Worm (Caenorhabditis elegans) whole organism, L4 larva: ENCODE results near the gene srd-68.
A peak's percentile ranks its signal among the peaks of the same experiment; 100 is the strongest.

Source experiments
- F10B5.3 ChIP-seq: sonication (generic microtip); optimal IDR thresholded peaks from 2 replicates; lab custom pipeline; 2016; ENCODE audit warnings: mild to moderate bottlenecking, missing genetic modification characterization, missing compliant biosample characterization
- F49E8.2 ChIP-seq: sonication (generic microtip); optimal IDR thresholded peaks from 2 replicates; lab custom pipeline; 2016; ENCODE audit warnings: missing compliant biosample characterization, mild to moderate bottlenecking, missing genetic modification characterization, borderline replicate concordance
- T20F7.1 ChIP-seq: fragments of 200-800 bp; sonication (Bioruptor generic); optimal IDR thresholded peaks from 2 replicates; lab custom pipeline; 2018; ENCODE audit warnings: mild to moderate bottlenecking, missing genetic modification characterization, missing compliant biosample characterization
- T26A8.4 ChIP-seq: fragments of 200-800 bp; sonication (Bioruptor generic); IDR thresholded peaks from 2 replicates; pipeline ENCODE4 v1.3.6; 2022; ENCODE audit warnings: missing genetic modification characterization, missing compliant biosample characterization
- Y48G9A.11 ChIP-seq: fragments of 200-800 bp; sonication (Bioruptor generic); IDR thresholded peaks from 2 replicates; pipeline ENCODE4 v1.3.6; 2022; ENCODE audit warnings: missing genetic modification reagents, missing genetic modification characterization, missing compliant biosample characterization
- aha-1 ChIP-seq: fragments of 150-350 bp; peaks from one replicate; lab custom pipeline; 2014; ENCODE audit warnings: missing biosample characterization, missing genetic modification characterization
- aly-2 ChIP-seq: sonication (generic microtip); optimal IDR thresholded peaks from 2 replicates; lab custom pipeline; 2018; ENCODE audit warnings: missing biosample characterization, missing genetic modification characterization
- ceh-32 ChIP-seq: sonication (generic microtip); optimal IDR thresholded peaks from 2 replicates; lab custom pipeline; 2016; ENCODE audit warnings: mild to moderate bottlenecking, missing genetic modification characterization, missing compliant biosample characterization; ENCODE audit not compliant: poor library complexity
- ceh-82 ChIP-seq: sonication (generic microtip); optimal IDR thresholded peaks from 2 replicates; lab custom pipeline; 2017; ENCODE audit warnings: missing biosample characterization, missing genetic modification characterization
- dve-1 ChIP-seq: sonication (generic microtip); optimal IDR thresholded peaks from 2 replicates; lab custom pipeline; 2017; ENCODE audit warnings: antibody characterized with exemption, mild to moderate bottlenecking, missing genetic modification characterization, missing compliant biosample characterization; ENCODE audit not compliant: insufficient read depth
- fos-1 ChIP-seq: fragments of 150-350 bp; optimal IDR thresholded peaks from 2 replicates; lab custom pipeline; 2014; ENCODE audit warnings: missing biosample characterization, missing genetic modification characterization
- jun-1 ChIP-seq: fragments of 150-350 bp; optimal IDR thresholded peaks from 2 replicates; lab custom pipeline; 2014; ENCODE audit warnings: missing biosample characterization, missing genetic modification reagents, missing genetic modification characterization
- lin-29 ChIP-seq: fragments of 200-800 bp; sonication (Bioruptor generic); IDR thresholded peaks from 2 replicates; pipeline ENCODE4 v1.3.6; 2022; ENCODE audit warnings: missing genetic modification reagents, missing genetic modification characterization, missing compliant biosample characterization
- lin-38 ChIP-seq: fragments of 200-800 bp; sonication (Bioruptor generic); IDR thresholded peaks from 2 replicates; pipeline ENCODE4 v1.3.6; 2022; ENCODE audit warnings: missing genetic modification reagents, missing genetic modification characterization, missing compliant biosample characterization
- lsy-2 ChIP-seq, 2 experiments: fragments of 150-350 bp in 1 of 2; sonication (generic microtip) in 1 of 2; optimal IDR thresholded peaks; 2 replicates each; lab custom pipeline; 2014 to 2017; ENCODE audit warnings: missing biosample characterization in 2 of 2, missing genetic modification characterization in 2 of 2
- mdl-1 ChIP-seq, 2 experiments: fragments of 150-350 bp in 1 of 2; sonication (generic microtip) in 1 of 2; optimal IDR thresholded peaks; 2 replicates each; lab custom pipeline; 2014 to 2017; ENCODE audit warnings: missing biosample characterization in 2 of 2, missing genetic modification characterization in 2 of 2
- mep-1 ChIP-seq: fragments of 150-350 bp; sonication (generic microtip); optimal IDR thresholded peaks from 3 replicates; lab custom pipeline; 2014; ENCODE audit warnings: missing biosample characterization, missing genetic modification characterization
- nhr-42 ChIP-seq: fragments of 200-800 bp; sonication (Bioruptor generic); IDR thresholded peaks from 2 replicates; pipeline ENCODE4 v1.3.6; 2022; ENCODE audit warnings: missing genetic modification characterization, missing compliant biosample characterization
- nhr-48 ChIP-seq: sonication (generic microtip); optimal IDR thresholded peaks from 2 replicates; lab custom pipeline; 2016; ENCODE audit warnings: mild to moderate bottlenecking, missing genetic modification characterization, missing compliant biosample characterization
- nhr-77 ChIP-seq: fragments of 150-350 bp; optimal IDR thresholded peaks from 2 replicates; lab custom pipeline; 2014; ENCODE audit warnings: missing biosample characterization, missing genetic modification characterization
- pha-4 ChIP-seq, 2 experiments: fragments of 150-350 bp in 1 of 2; fragments of 200-800 bp in 1 of 2; sonication (Bioruptor generic) in 1 of 2; IDR thresholded peaks in 1 of 2; optimal IDR thresholded peaks in 1 of 2; 2 replicates each; pipeline versions ENCODE4 v1.3.6 to Lab custom; 2014 to 2022; ENCODE audit warnings: missing genetic modification characterization in 2 of 2, missing genetic modification reagents in 2 of 2, missing biosample characterization in 1 of 2, missing compliant biosample characterization in 1 of 2
- pqm-1 ChIP-seq: sonication (generic microtip); optimal IDR thresholded peaks from 2 replicates; lab custom pipeline; 2017; ENCODE audit warnings: missing biosample characterization, missing genetic modification characterization
- saeg-2 ChIP-seq: fragments of 200-800 bp; sonication (Bioruptor generic); IDR thresholded peaks from 2 replicates; pipeline ENCODE4 v1.3.6; 2022; ENCODE audit warnings: missing genetic modification reagents, missing genetic modification characterization, missing compliant biosample characterization
- snpc-1.2 ChIP-seq: fragments of 200-800 bp; sonication (Bioruptor generic); IDR thresholded peaks from 2 replicates; pipeline ENCODE4 v1.3.6; 2022; ENCODE audit warnings: missing genetic modification reagents, missing genetic modification characterization, missing compliant biosample characterization
- spr-3 ChIP-seq: fragments of 200-800 bp; sonication (Bioruptor generic); optimal IDR thresholded peaks from 2 replicates; lab custom pipeline; 2018; ENCODE audit warnings: mild to moderate bottlenecking, missing genetic modification characterization, missing compliant biosample characterization
- tag-97 ChIP-seq: fragments of 200-800 bp; sonication (Bioruptor generic); IDR thresholded peaks from 2 replicates; pipeline ENCODE4 v1.3.6; 2022; ENCODE audit warnings: missing genetic modification characterization, missing compliant biosample characterization
- unc-62 ChIP-seq, 3 experiments: fragments of 150-350 bp in 1 of 3; sonication (generic microtip); optimal IDR thresholded peaks in 2 of 3; peaks in 1 of 3; 1 replicate in 1 of 3; 2 replicates in 2 of 3; lab custom pipeline; 2014 to 2017; ENCODE audit warnings: missing biosample characterization in 3 of 3, missing genetic modification characterization in 3 of 3, missing genetic modification reagents in 3 of 3, missing genotype in 1 of 3
- zag-1 ChIP-seq: fragments of 150-350 bp; optimal IDR thresholded peaks from 2 replicates; lab custom pipeline; 2014; ENCODE audit warnings: missing biosample characterization, missing genetic modification characterization
- ztf-11 ChIP-seq: fragments of 150-350 bp; optimal IDR thresholded peaks from 2 replicates; lab custom pipeline; 2014; ENCODE audit warnings: missing biosample characterization, missing genetic modification characterization

srd-68 gene

DNA sequence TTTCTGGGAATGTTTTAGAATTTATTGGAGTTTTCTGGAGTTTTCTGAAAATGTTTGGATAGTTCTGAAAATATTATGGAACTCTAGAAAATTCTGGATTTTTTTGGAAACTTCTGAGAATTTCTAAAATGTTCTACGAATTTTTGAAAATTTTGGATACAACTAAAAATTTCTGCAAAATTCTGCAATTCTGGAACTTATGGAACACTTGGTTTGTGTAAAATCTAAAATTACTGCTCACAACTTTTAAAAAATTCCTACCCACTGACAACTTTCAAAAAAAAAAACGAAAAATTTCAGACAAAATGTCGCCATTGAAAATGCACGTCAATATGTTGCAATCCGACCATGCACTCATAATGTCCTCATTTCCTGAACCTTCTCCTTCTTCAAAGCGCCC, 2.0 kb upstream of the srd-68 start, which contains the start of gene nhr-262:
Gene nhr-262, plus strand, starts transcription at position 301 of the 400 bp plus-strand sequence.
- TF ChIP-seq spr-3 (GFP tag; lab: Kevin White, UChicago) = no peak
- no peak for TF ChIP-seq lin-29 (GFP tag; lab: Robert Waterston, UW)
- no peak for TF ChIP-seq aha-1 (tag; lab: Kevin White, UChicago)
- no peak for TF ChIP-seq saeg-2 (GFP tag; lab: Robert Waterston, UW)
- no peak for TF ChIP-seq Y48G9A.11 (GFP tag; lab: Robert Waterston, UW)
- no peak for TF ChIP-seq snpc-1.2 (GFP tag; lab: Robert Waterston, UW)
- TF ChIP-seq mep-1 (tag; lab: Kevin White, UChicago) = no peak

DNA sequence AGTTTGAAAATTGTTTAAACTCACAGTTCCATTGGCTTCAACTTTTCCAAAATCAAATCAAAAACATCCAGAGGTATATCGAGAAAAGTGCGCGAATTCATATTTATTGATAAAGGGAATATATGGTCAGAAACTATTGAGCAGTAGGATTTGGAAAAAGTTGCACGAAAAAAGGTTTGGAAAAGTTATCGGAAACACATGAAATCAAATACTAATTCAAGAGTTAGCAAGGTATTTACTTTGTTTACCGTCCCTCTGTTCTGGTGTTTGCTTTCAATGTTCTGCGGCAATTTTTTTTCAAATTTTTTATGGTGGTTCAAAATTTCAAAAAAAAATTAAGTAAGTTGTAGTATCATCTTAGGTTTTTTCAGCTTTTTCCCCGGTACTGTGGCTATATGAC, 3.3 kb downstream of the srd-68 start, which contains the start of gene fbxa-45:
Gene fbxa-45, minus strand, starts transcription at position 101 of the 400 bp plus-strand sequence.
- TF ChIP-seq pqm-1 (tag; lab: Kevin White, UChicago) (no peak), zag-1 (tag; lab: Kevin White, UChicago) (no peak), lin-38 (GFP tag; lab: Robert Waterston, UW) (no peak), unc-62 (GFP tag; optimal IDR thresholded peaks at IDR 0.05 in 1 of 2; lab: Kevin White, UChicago) (no peak), unc-62 (tag; optimal IDR thresholded peaks at IDR 0.05; lab: Kevin White, UChicago) (no peak), tag-97 (no peak), nhr-48 (tag; lab: Kevin White, UChicago) (no peak), F10B5.3 (tag; lab: Kevin White, UChicago) (no peak), dve-1 (tag; lab: Kevin White, UChicago) (no peak), aly-2 (tag; lab: Kevin White, UChicago) (no peak)
- TF ChIP-seq, all 104 proteins: peak for 0

DNA sequence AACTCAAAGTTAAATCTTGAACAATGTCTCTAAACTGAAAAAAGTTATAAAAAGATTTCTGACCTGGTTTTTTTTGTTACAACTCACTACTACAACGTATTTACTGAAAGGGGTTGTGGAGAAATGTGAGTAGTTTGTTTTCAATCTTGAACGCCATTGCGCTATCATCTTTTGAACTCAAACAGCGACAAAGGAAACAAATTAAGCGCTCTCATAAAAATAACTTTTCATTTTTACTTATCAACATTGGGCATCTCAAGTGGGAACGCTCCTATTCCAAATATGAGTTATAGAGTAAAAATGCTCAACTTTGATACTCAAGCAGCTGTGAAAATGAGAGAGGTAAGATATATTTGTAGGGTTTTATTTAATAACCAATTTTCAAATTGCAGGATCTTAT, 9.2 kb downstream of the srd-68 start, which contains the start of gene F09C6.15:
Gene F09C6.15, plus strand, starts transcription at position 301 of the 400 bp plus-strand sequence.
- TF ChIP-seq aha-1 (tag; lab: Kevin White, UChicago) (no peak), jun-1 (tag; lab: Kevin White, UChicago) (no peak)

DNA sequence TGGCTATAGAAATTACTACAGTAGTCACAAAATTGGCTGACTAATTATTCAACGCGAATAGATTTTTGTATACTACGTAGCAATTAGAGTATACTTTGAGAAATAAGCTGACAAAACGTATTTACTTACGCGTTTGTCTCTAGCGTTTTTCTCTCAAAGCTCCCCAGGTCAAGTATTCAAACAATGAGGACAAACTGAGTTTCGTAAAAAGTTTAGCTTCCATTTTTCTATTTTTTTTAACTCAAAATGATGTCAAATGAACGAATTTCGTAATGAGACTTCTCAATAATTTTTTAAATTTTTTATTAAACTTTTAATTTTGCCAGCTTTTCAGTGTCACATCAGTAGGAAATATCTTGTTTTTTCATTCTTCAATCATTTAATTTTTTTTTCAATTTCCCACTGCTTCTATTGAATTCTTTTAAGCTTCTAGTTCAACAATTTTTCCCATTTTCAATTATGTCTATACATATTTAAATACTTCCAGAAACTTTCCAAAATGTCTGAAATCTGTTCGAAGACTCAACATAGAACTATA, 13.8 kb downstream of the srd-68 start, which contains the start of the genes ifas-2 and fbxa-44:
Gene ifas-2, minus strand, starts transcription at position 101 of the 538 bp plus-strand sequence.
Gene fbxa-44, plus strand, starts transcription at position 488 of the 538 bp plus-strand sequence.
- TF ChIP-seq nhr-42 (GFP tag; lab: Robert Waterston, UW) = no peak
- TF ChIP-seq fos-1 (tag; lab: Kevin White, UChicago) = no peak
- TF ChIP-seq nhr-77 = no peak
- TF ChIP-seq ztf-11 = no peak
- no peak for TF ChIP-seq lin-38 (GFP tag; lab: Robert Waterston, UW)

DNA sequence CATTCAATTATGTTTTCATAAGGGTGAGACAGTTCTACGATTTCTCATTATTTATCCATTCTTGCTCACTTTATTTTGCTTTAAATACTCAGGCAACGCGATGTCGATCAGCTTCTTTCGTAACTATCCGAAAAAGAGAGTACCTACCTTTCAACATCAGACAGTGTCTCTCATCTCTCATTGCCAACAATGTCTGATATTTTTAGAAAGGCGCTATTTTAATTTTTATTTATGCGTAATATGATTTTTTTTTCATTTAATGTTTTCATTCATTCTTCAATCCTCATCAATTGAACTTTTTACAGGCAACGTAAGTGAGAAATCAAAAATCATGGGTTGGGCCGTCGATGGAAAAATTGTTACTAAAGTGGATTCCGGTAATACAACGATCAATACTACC, 17.9 kb downstream of the srd-68 start, which contains the start of gene F09C6.13:
Gene F09C6.13, plus strand, starts transcription at position 301 of the 400 bp plus-strand sequence.
- TF ChIP-seq T26A8.4 (GFP tag; lab: Robert Waterston, UW) (no peak), jun-1 (tag; lab: Kevin White, UChicago) (no peak), unc-62 (GFP tag; optimal IDR thresholded peaks at IDR 0.05 in 1 of 2; lab: Kevin White, UChicago) (peak in 1 of 2 experiments; percentile 6), unc-62 (tag; optimal IDR thresholded peaks at IDR 0.05; lab: Kevin White, UChicago) (no peak)

DNA sequence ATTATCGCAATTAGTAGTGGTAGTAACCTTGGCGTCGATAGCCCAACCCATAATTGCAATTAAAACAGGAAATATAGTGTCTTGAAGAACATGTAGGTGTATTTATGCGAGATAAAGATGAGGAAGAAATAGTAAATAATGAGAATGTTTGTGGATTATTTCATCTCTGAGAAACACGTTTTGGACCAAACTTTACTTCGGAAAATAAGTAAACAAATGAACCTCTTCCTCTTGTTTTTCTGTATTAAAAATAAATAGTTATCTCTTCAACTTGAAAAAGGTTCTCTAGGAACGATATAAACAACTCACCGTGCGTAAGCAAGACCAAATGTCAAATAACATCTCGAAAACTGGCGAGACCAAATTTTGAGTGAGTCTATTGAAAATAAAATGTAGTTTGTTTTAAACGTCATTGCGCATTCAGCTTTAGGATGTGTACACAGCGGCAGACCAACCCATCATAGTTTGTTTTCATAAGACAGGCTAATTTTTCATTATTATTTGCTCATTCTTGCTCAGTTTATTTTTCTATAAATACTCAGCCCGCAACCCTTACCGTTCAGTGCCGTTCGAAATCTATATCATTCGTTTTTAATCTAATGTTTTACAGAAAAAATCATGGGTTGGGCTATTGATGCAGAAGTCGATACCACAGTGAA, 20.2 kb downstream of the srd-68 start, which contains the start of the genes F09C6.11 and F09C6.12:
Gene F09C6.11, minus strand, starts transcription at position 51 of the 659 bp plus-strand sequence.
Gene F09C6.12, plus strand, starts transcription at position 609 of the 659 bp plus-strand sequence.
- TF ChIP-seq mdl-1 (tag; optimal IDR thresholded peaks at IDR 0.05; lab: Kevin White, UChicago) (no peak), lsy-2 (tag; optimal IDR thresholded peaks at IDR 0.05; lab: Kevin White, UChicago) (no peak), T20F7.1 (GFP tag; lab: Kevin White, UChicago) (no peak), ceh-32 (tag; lab: Kevin White, UChicago) (no peak), pha-4 (GFP tag; IDR thresholded peaks at IDR 0.05; lab: Robert Waterston, UW) (no peak), pha-4 (tag; optimal IDR thresholded peaks at IDR 0.05; lab: Kevin White, UChicago) (peak; percentile 27), ceh-82 (no peak), F49E8.2 (no peak)
